Worm (Caenorhabditis elegans) whole organism, L4/young adult: Measurements from ENCODE around the gene Y46H3D.8.

ENCODE experiments used
- W03F9.2 ChIP-seq: fragments of 150-350 bp; optimal IDR thresholded peaks from 2 replicates; lab custom pipeline; 2014; ENCODE audit warnings: missing biosample characterization, missing genetic modification characterization
- dao-5 ChIP-seq: sonication (generic microtip); optimal IDR thresholded peaks from 2 replicates; lab custom pipeline; 2016; ENCODE audit warnings: missing genotype, missing genetic modification characterization, moderate library complexity, missing compliant biosample characterization
- him-1 ChIP-seq: sonication (generic microtip); optimal IDR thresholded peaks from 2 replicates; lab custom pipeline; 2016; ENCODE audit warnings: missing genotype, missing genetic modification reagents, missing genetic modification characterization, missing compliant biosample characterization

The Y46H3D.8 gene

DNA sequence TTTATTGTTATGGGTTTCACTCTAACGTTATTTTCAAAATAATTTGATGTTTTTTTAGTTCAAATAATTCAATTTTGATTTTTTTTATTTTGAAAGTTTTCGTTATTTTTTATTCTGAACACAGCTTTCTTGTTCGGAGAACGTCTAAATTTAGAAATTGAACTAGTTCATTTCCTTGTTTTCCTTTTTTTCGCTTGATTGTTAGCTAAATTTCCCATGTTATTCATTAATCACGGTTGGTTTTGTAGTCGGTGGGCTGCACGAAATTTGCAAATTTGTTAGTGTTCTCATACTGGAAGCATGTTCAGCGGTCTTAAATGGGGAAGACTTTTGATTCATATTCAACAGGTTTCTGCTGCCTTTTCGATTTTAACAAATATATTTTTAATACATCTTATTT, 4.8 kb upstream of the Y46H3D.8 start, which contains the start of gene str-222:
Gene str-222, plus strand, starts transcription at position 301 of the 400 bp plus-strand sequence.
- no peak for TF ChIP-seq dao-5 (tag; lab: Kevin White, UChicago)
- TF ChIP-seq W03F9.2 = no peak
- no peak for TF ChIP-seq him-1

DNA sequence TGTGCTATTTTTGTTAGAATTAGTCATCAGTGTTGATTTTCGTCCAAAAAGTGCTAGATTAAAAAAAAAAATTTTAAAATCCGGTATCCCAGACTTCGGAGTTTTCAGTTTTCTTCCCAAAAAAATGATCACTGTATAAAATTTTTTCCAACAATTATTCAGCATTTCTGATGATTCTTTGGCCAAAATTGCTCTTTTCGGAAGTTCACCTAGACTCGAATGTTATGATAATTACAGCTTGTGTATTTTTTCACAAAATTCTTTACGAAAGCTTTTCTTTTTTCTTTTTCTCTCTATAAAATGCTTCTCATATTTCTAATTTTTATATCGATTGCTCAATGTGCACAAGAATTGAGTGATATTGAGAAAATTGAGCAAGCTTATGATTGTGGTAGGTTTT, 669 bp upstream of the Y46H3D.8 start, which contains the start of gene irld-17:
Gene irld-17, plus strand, starts transcription at position 301 of the 400 bp plus-strand sequence.
- TF ChIP-seq dao-5 (tag; lab: Kevin White, UChicago) = no peak
- no peak for TF ChIP-seq W03F9.2
- TF ChIP-seq him-1 = no peak

DNA sequence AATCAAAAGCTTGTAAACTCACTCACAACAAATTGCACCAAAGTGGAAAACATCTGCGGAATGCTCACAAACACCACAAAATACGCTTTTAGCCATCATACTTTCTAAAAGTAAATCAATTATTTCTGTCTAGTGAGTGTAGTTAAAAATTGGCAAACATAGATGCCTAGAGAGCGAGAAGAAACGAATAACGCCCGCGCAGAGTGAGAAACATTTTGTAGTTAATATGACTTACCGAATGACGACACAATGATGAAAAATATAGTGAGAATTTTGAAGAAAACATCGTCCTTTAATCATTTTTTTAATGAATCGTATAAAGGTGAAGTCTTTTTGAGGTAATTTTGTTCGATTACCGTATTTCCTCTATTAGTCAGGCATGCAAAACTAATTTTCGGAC, 1.7 kb downstream of the Y46H3D.8 start, which contains the start of gene nhr-238:
Gene nhr-238, minus strand, starts transcription at position 104 of the 400 bp plus-strand sequence.
- TF ChIP-seq dao-5 (tag; lab: Kevin White, UChicago) (no peak), him-1 (no peak), W03F9.2 (no peak)

DNA sequence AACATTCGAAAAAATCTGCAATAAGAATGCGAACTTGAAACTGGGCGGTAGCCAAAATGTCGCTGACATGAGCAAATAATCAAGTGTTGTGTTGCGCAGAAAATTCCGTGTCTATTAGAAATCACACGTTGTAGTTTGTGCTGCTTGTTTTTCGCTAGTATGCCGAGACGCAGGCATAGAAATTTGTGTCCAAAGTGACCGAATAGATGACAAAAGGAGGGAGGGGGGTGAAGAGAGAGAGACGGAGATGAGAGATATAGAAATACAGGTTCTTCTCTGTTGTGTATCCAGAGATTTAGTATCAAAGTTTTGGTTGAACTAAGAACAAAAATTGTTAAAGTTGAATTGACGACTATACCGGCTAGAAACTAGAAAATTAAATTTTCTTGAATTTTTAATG, 3.8 kb downstream of the Y46H3D.8 start:
- TF ChIP-seq W03F9.2 = no peak
- TF ChIP-seq dao-5 (tag; lab: Kevin White, UChicago) = no peak
- TF ChIP-seq him-1 = no peak

DNA sequence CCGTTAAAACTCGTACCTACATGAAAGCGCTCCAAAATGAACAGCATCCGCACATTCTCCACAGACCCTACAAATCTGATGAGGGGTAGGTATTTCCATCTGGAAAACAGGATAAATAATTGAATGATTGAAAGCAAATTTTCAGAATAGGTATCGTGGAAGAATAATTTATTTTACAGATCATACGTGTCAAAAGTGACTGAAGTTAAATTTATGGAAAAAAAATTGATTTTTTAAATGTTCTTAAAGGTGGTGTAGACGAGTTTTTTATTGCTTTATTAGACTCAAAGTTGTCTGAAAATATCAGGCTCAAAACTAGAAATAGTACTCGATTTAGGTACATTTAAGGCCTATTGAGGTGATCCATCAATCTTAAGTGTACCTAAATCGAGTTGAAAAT, 4.3 kb downstream of the Y46H3D.8 start, which contains the start of gene nhr-237:
Gene nhr-237, minus strand, starts transcription at position 101 of the 400 bp plus-strand sequence.
- no peak for TF ChIP-seq W03F9.2
- TF ChIP-seq him-1 = no peak
- TF ChIP-seq dao-5 (tag; lab: Kevin White, UChicago) = no peak

DNA sequence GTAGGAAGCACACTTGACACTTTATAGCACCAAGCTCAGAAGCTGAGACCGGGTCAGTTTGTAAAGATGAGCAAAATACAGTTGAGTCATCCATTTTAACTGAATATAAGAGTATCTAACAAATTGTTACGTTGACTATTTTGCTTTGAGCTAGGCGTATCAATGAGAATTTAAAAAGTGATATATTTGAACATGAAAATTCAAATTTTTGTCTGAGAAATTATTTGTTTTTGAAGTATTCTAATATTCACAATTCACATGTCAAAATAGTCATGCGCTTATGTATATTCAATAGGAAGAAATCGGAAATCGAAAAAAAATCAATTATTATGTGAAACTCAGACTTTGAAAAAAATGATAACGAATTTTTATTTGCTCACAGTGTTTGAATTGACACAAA, 6.7 kb downstream of the Y46H3D.8 start, which contains the start of gene nhr-110:
Gene nhr-110, minus strand, starts transcription at position 101 of the 400 bp plus-strand sequence.
- TF ChIP-seq W03F9.2 (no peak), him-1 (no peak), dao-5 (tag; lab: Kevin White, UChicago) (no peak)

DNA sequence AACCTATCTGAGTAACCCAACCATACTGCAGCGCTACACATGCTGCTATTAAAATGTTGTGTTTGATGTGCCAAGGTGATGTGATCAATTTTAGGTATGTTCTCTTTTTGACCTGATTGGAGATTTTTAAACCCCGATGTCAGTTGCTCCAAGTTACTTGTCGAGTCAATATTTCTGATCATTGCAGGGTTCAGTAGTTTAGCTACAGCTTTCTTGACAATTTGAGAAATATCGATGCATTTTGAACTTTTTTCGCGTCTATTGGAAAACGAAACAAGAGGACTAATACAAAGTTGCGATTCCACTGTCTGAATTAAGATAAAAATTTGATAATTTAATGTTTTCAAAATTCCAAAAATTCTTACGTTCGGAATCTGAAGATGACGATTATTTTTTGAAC, 7.6 kb downstream of the Y46H3D.8 start:
- TF ChIP-seq him-1 (no peak), W03F9.2 (no peak), dao-5 (tag; lab: Kevin White, UChicago) (no peak)

DNA sequence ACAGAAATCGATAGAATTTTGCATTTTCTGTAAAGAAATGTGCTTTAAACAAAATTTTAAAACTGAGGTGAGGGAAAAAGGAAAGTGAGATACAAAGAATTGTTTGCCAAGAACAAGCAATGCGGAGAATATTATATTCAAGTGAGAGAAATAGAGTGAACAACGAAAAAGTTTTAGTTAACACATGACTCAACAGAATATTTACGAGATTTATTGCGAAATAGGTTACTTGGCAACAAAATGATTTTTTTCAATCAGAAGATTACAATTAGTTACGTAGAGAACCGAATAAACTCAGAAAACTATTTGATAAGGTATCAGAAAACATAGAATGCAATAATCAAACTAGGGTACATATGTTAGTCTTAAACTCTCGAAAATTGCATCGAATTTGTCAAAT, 9.6 kb downstream of the Y46H3D.8 start, which contains the start of gene nhr-117:
Gene nhr-117, minus strand, starts transcription at position 27 of the 400 bp plus-strand sequence.
- TF ChIP-seq dao-5 (tag; lab: Kevin White, UChicago) (no peak), him-1 (no peak), W03F9.2 (no peak)

DNA sequence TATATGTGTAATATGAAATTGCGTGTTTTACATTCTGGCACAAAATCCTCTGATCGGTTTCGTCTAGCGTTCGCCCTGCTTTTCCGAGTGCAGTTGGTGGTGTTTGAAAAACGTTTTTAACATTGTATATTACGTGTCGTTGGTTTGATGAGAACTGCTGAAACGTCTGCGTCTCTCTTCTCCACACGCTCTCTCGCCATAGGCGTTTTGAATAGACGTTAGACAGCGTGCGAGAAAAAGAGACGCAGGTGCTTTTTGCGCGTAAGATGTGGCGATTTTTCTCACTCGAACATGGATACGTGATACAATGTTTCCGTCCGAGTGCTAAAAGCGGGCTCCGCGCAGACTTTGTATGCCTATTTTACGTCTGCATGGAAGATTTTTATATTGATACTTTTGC, 10.5 kb downstream of the Y46H3D.8 start:
- TF ChIP-seq him-1 (no peak), dao-5 (tag; lab: Kevin White, UChicago) (no peak), W03F9.2 (no peak)

DNA sequence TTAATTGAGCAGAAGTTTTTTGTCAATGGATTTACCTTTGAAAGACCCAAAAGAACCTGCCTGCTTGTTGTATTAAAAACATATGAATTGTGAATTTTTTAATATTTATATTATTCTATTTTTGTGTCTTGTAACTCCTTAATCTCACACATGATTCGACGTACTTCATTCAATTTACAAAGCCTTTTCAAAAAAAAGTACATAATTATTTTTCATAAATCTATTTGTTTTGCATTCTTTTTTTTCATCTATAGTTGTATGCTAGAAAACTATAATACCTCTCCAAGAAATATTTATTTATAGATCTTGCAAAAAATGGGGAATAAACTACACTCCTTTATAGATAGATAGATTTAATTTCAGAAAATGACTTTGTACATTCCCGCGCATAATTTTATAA, 12.3 kb downstream of the Y46H3D.8 start, which contains the start of gene nhr-179:
Gene nhr-179, minus strand, starts transcription at position 101 of the 400 bp plus-strand sequence.
- no peak for TF ChIP-seq him-1
- no peak for TF ChIP-seq W03F9.2
- TF ChIP-seq dao-5 (tag; lab: Kevin White, UChicago) = no peak

DNA sequence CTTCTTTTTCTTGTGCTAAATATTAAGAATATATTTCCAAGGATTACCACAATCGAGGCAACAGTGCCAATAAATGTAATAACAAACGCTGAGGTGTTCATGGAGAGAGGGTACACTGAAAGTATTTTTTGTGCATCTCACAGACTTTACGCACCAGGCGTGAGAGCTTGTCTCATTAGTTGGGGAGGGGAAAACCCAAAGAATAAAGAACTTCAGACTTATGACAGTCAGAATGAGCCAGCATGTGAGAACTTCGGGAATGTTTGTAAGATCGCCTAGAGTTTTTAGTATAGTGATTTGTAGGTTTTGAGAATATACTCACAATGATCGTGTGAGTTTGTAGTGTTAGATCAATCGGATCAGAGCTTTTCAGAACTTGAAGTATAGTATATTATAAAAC, 16.3 kb downstream of the Y46H3D.8 start, which contains the start of gene srbc-41:
Gene srbc-41, minus strand, starts transcription at position 101 of the 400 bp plus-strand sequence.
- no peak for TF ChIP-seq dao-5 (tag; lab: Kevin White, UChicago)
- no peak for TF ChIP-seq W03F9.2
- TF ChIP-seq him-1 = no peak

DNA sequence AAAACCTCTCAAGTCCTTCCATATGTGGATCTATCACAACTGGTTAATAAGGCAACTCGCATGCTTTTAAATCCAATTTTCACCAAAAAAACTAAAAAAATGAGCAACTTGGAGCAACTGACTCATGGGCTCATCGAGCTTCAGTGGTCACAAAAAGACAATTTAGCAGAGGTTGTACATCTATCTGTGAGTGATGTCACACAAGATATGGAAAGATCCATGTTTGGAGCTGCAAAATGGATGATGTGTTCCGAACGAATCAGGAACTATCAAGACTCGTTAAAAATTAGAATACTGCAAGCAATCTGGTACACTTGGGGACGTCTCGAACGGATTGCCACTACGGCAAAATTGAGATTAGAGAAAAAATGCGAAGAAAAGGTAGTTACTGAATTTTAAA, 19.5 kb downstream of the Y46H3D.8 start:
- no peak for TF ChIP-seq W03F9.2

DNA sequence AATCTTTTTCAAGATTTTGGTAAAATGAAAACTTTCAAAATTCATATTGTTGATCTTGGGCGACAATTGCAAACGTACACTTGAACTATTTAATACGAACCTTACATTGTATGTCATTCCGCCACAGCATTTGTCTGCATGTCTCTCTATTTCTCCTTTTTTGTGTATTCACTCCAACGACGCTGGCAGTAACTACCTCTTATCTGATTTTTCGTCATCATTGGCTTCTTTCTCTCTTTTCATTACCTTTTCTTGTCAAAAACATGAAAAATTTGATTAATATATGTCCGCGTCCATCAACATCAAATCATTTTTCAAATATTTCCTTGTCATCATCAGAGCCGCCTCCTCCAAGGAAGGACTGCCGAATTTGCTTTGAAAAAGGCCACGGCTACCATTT, 21.0 kb downstream of the Y46H3D.8 start, which contains the start of gene nhr-177:
Gene nhr-177, plus strand, starts transcription at position 167 of the 400 bp plus-strand sequence.
- TF ChIP-seq dao-5 (tag; lab: Kevin White, UChicago) = no peak
- TF ChIP-seq W03F9.2 = no peak
- no peak for TF ChIP-seq him-1

DNA sequence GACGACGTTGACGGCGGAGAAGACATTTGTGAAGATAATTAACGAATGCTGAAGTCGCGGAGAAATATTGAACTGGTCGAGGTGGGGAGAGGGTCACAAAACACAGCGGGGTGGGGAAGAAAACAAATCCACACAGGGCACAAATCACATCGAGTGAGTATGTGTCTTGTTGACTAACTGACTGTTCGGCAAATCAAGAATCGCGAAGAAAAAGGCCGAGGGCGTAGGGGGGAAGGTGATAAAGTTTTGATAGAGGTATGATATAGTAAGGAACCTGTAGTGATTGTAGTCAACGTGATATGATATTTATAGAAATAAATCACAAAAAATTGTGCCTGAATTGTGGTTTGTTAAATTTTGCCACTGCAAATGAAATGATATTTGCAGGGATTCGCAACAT, 23.3 kb downstream of the Y46H3D.8 start, which contains the start of gene nhr-178:
Gene nhr-178, minus strand, starts transcription at position 164 of the 400 bp plus-strand sequence.
- no peak for TF ChIP-seq him-1
- TF ChIP-seq dao-5 (tag; lab: Kevin White, UChicago) = no peak
- TF ChIP-seq W03F9.2 = no peak

DNA sequence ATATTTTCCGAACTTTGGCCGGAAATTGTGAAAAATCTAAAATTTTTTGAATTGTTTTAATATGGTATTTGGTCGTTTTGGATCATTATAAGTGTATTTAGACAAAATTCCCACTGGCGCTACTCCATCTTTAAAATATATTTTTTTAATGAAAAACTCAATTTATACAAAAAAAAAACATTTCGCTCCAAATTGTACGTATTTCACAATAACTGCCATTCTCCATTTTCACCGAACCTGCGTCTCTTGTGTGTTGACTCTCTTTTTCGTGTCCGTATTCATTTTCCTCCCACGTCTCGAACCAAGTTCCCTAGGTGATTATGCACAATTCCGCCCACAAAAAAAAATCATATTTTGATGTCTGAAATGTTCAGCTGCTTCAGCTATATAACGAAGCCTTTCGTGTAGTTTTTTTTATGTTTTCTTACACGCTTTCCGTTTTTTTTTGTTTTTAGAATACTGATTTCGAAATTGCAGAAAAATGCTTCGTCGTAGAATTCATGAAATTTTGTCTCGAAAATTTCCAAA, 30.4 kb downstream of the Y46H3D.8 start, which contains the start of gene F16B4.2:
Gene F16B4.2, plus strand, starts transcription at position 478 of the 528 bp plus-strand sequence.
- TF ChIP-seq dao-5 (tag; lab: Kevin White, UChicago) (no peak), him-1 (no peak), W03F9.2 (no peak)
